Fruit fly (Drosophila melanogaster) whole organism, prepupa: ENCODE data around the gene tkv.

Source experiments
- CG10631 ChIP-seq: fragments of 200-800 bp; sonication (Bioruptor generic); optimal IDR thresholded peaks from 2 replicates; lab custom pipeline; 2016; ENCODE audit warnings: missing biosample characterization, missing genetic modification characterization
- CG11902 ChIP-seq: fragments of 200-800 bp; sonication (Bioruptor generic); optimal IDR thresholded peaks from 3 replicates; lab custom pipeline; 2016; ENCODE audit warnings: missing biosample characterization, missing genetic modification characterization
- CG6854 ChIP-seq: fragments of 200-800 bp; sonication (Bioruptor generic); optimal IDR thresholded peaks from 2 replicates; lab custom pipeline; 2017; ENCODE audit warnings: missing biosample characterization, mild to moderate bottlenecking, missing genetic modification characterization
- Ets21C ChIP-seq: fragments of 200-800 bp; sonication (Bioruptor generic); optimal IDR thresholded peaks from 3 replicates; lab custom pipeline; 2016; ENCODE audit warnings: missing biosample characterization, missing genetic modification characterization
- Hr39 ChIP-seq: fragments of 200-800 bp; sonication (Bioruptor generic); optimal IDR thresholded peaks from 2 replicates; lab custom pipeline; 2016; ENCODE audit warnings: missing biosample characterization, missing genetic modification characterization
- OdsH ChIP-seq: fragments of 200-800 bp; sonication (Bioruptor generic); optimal IDR thresholded peaks from 3 replicates; lab custom pipeline; 2016; ENCODE audit warnings: missing biosample characterization, missing genetic modification characterization
- Smox ChIP-seq: fragments of 200-800 bp; sonication (Bioruptor generic); optimal IDR thresholded peaks from 3 replicates; lab custom pipeline; 2016; ENCODE audit warnings: missing biosample characterization, missing genetic modification characterization

- TF ChIP-seq Hr39 = peak; percentile 31
- TF ChIP-seq Ets21C (GFP tag; lab: Kevin White, UChicago) = no peak
- TF ChIP-seq CG6854 (GFP tag; lab: Kevin White, UChicago) = no peak
- no peak for TF ChIP-seq CG10631 (GFP tag; lab: Kevin White, UChicago)
- TF ChIP-seq OdsH = peak; percentile 49
- peak; percentile 23 for TF ChIP-seq Smox (GFP tag; lab: Kevin White, UChicago)
- no peak for TF ChIP-seq CG11902 (GFP tag; lab: Kevin White, UChicago)
These were observed 31.1 kb upstream of the tkv start for dm6 chr2L:5302284-5302683.
